Worm (Caenorhabditis elegans): ENCODE data around the gene lury-1.
A peak's percentile ranks its signal among the peaks of the same experiment; 100 is the strongest.

Gene lury-1

ce11 chrIII:12207574-12207973, 21.4 kb downstream of the lury-1 start:
- TF ChIP-seq elt-3 (tag; optimal IDR thresholded peaks at IDR 0.05) (no peak), jun-1 (tag; optimal IDR thresholded peaks at IDR 0.05) (no peak), ceh-82 (tag; optimal IDR thresholded peaks at IDR 0.05) (no peak), ceh-16 (tag; optimal IDR thresholded peaks at IDR 0.05) (no peak), unc-39 (tag; optimal IDR thresholded peaks at IDR 0.05) (no peak), ama-1 (optimal IDR thresholded peaks at IDR 0.05) (no peak), fos-1 (tag; optimal IDR thresholded peaks at IDR 0.05) (no peak), fkh-2 (tag; optimal IDR thresholded peaks at IDR 0.05) (no peak), eor-1 (tag; optimal IDR thresholded peaks at IDR 0.05) (no peak)

ce11 chrIII:12215596-12215995, 29.4 kb downstream of the lury-1 start, which contains the start of gene Y75B8A.13:
Gene Y75B8A.13 (minus strand): TSS chrIII:12215696.
- no peak for TF ChIP-seq lin-15B (tag; optimal IDR thresholded peaks at IDR 0.05)
- no peak for TF ChIP-seq nhr-43 (tag; optimal IDR thresholded peaks at IDR 0.05; ENCODE audit: poor library complexity, severe bottlenecking)
- no peak for TF ChIP-seq ztf-4 (tag; optimal IDR thresholded peaks at IDR 0.05)
- no peak for TF ChIP-seq zag-1 (tag; optimal IDR thresholded peaks at IDR 0.05)
- no peak for TF ChIP-seq nhr-77 (tag; optimal IDR thresholded peaks at IDR 0.05)
- TF ChIP-seq hmg-11 (tag; optimal IDR thresholded peaks at IDR 0.05): no peak
- no peak for TF ChIP-seq nhr-11 (tag; optimal IDR thresholded peaks at IDR 0.05)
- no peak for TF ChIP-seq lin-39 (tag; optimal IDR thresholded peaks at IDR 0.05)
- TF ChIP-seq fkh-10 (GFP tag; optimal IDR thresholded peaks at IDR 0.05): no peak
- no peak for TF ChIP-seq egl-27 (tag; optimal IDR thresholded peaks at IDR 0.05)
- TF ChIP-seq tbx-2 (tag; optimal IDR thresholded peaks at IDR 0.05): no peak
- TF ChIP-seq ama-1 (optimal IDR thresholded peaks at IDR 0.05): no peak
- no peak for TF ChIP-seq ceh-28 (tag; optimal IDR thresholded peaks at IDR 0.05)
- TF ChIP-seq elt-1 (tag; optimal IDR thresholded peaks at IDR 0.05): no peak
- TF ChIP-seq nhr-76 (tag; optimal IDR thresholded peaks at IDR 0.05): no peak
- no peak for TF ChIP-seq pqm-1 (tag; optimal IDR thresholded peaks at IDR 0.05)

ce11 chrIII:12218078-12218477, 31.9 kb downstream of the lury-1 start:
- TF ChIP-seq elt-3 (tag; optimal IDR thresholded peaks at IDR 0.05) (no peak), R02D3.7 (tag; optimal IDR thresholded peaks at IDR 0.05) (no peak), snpc-4 (tag; optimal IDR thresholded peaks at IDR 0.05) (no peak), unc-39 (tag; optimal IDR thresholded peaks at IDR 0.05) (no peak), mml-1 (tag; optimal IDR thresholded peaks at IDR 0.05) (no peak), ceh-28 (tag; optimal IDR thresholded peaks at IDR 0.05) (no peak), fkh-2 (tag; optimal IDR thresholded peaks at IDR 0.05) (no peak), tbx-2 (tag; optimal IDR thresholded peaks at IDR 0.05) (no peak), jun-1 (tag; optimal IDR thresholded peaks at IDR 0.05) (no peak), nhr-67 (tag; optimal IDR thresholded peaks at IDR 0.05) (no peak), skn-1 (tag; optimal IDR thresholded peaks at IDR 0.05) (no peak), egl-27 (tag; optimal IDR thresholded peaks at IDR 0.05) (no peak), nhr-76 (tag; optimal IDR thresholded peaks at IDR 0.05) (no peak), ceh-82 (tag; optimal IDR thresholded peaks at IDR 0.05) (no peak), lin-15B (tag; optimal IDR thresholded peaks at IDR 0.05) (no peak), eor-1 (tag; optimal IDR thresholded peaks at IDR 0.05) (no peak), fkh-10 (GFP tag; optimal IDR thresholded peaks at IDR 0.05) (no peak)

- TF ChIP-seq egl-5 (tag; optimal IDR thresholded peaks at IDR 0.05) (peak; percentile 25), pha-4 (tag; optimal IDR thresholded peaks at IDR 0.05) (peak; percentile 77), nhr-67 (tag; optimal IDR thresholded peaks at IDR 0.05) (no peak), snpc-4 (tag; optimal IDR thresholded peaks at IDR 0.05) (no peak), unc-39 (tag; optimal IDR thresholded peaks at IDR 0.05) (no peak), egl-27 (tag; optimal IDR thresholded peaks at IDR 0.05) (no peak), nfya-1 (tag; optimal IDR thresholded peaks at IDR 0.05; ENCODE audit: insufficient read depth) (peak; percentile 63), hmg-11 (tag; optimal IDR thresholded peaks at IDR 0.05) (no peak), nhr-11 (tag; optimal IDR thresholded peaks at IDR 0.05) (no peak), ceh-9 (tag; optimal IDR thresholded peaks at IDR 0.05) (no peak), fos-1 (tag; optimal IDR thresholded peaks at IDR 0.05) (no peak), ceh-82 (tag; optimal IDR thresholded peaks at IDR 0.05) (no peak), lin-15B (tag; optimal IDR thresholded peaks at IDR 0.05) (peak; percentile 85), nhr-23 (tag; optimal IDR thresholded peaks at IDR 0.05) (peak; percentile 20), ama-1 (optimal IDR thresholded peaks at IDR 0.05) (no peak)
Measured at ce11 chrIII:12218633-12219097, 32.5 kb downstream of the lury-1 start, which contains the start of the genes gex-4 and gphr-1. Gene gex-4 (minus strand): TSS chrIII:12218634. Gene gphr-1 (plus strand): TSS chrIII:12219047.

- no peak for TF ChIP-seq hmg-11 (tag; optimal IDR thresholded peaks at IDR 0.05)
- peak; percentile 61 for TF ChIP-seq nfya-1 (tag; optimal IDR thresholded peaks at IDR 0.05; ENCODE audit: insufficient read depth)
Measured at ce11 chrIII:12220820-12221219, 34.6 kb downstream of the lury-1 start.
